Worm (Caenorhabditis elegans): ENCODE measurements around the gene C56A3.4.

- no peak for TF ChIP-seq dao-5 (tag; optimal IDR thresholded peaks at IDR 0.05)
- TF ChIP-seq W03F9.2 (tag; optimal IDR thresholded peaks at IDR 0.05): peak; percentile 54
- TF ChIP-seq him-1 (tag; optimal IDR thresholded peaks at IDR 0.05): no peak
Observed at ce11 chrV:13551601-13552000, at the start of gene C56A3.4, which contains the start of gene C56A3.5.

All from whole organism, L4/young adult.